Worm (Caenorhabditis elegans) whole organism, L2 larva: ENCODE results near the gene lgc-27.

Source experiments
- ceh-16 ChIP-seq: fragments of 150-350 bp; optimal IDR thresholded peaks from 2 replicates; lab custom pipeline; 2014; ENCODE audit warnings: missing biosample characterization, missing genetic modification characterization
- lin-39 ChIP-seq: fragments of 150-350 bp; optimal IDR thresholded peaks from 2 replicates; lab custom pipeline; 2014; ENCODE audit warnings: missing biosample characterization, missing genetic modification reagents, missing genetic modification characterization
- nhr-11 ChIP-seq: fragments of 150-350 bp; optimal IDR thresholded peaks from 2 replicates; lab custom pipeline; 2014; ENCODE audit warnings: missing biosample characterization, missing genetic modification characterization
- unc-62 ChIP-seq: fragments of 150-350 bp; optimal IDR thresholded peaks from 2 replicates; lab custom pipeline; 2014; ENCODE audit warnings: missing biosample characterization, missing genetic modification reagents, missing genetic modification characterization
- ztf-1 ChIP-seq: fragments of 200-800 bp; sonication (Bioruptor generic); conservative IDR thresholded peaks from 2 replicates; pipeline ENCODE4 v1.3.6; 2022; ENCODE audit warnings: missing genetic modification characterization, missing compliant biosample characterization

DNA sequence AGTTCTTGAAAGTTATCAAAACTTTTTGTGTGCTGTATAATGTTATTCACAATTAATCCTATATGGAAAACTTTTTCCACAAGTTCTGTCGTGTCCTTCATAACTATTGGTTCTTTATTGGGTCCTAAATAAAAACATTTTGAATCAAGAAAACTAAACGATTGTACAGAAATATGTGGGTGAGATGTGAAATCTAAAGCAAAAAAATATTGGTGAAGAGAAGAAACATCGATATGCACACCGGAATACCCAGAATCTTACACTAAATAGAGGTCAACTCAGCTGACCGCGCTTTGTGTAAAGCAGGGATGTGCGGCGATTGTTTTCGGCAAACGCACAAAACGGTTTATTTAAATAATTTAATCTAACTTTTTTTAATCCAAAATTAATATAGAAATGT is 12.4 kb downstream of the lgc-27 start, which contains the start of gene T05A7.13:
- no peak for TF ChIP-seq lin-39 (tag; lab: Kevin White, UChicago)
- TF ChIP-seq nhr-11 (tag; lab: Kevin White, UChicago), result no peak
- TF ChIP-seq unc-62, result no peak
- TF ChIP-seq ceh-16 (tag; lab: Kevin White, UChicago), result no peak
- no peak for TF ChIP-seq ztf-1 (GFP tag; lab: Robert Waterston, UW)
